Comparison of ENCODE assay signal across 3 fruit fly cellular contexts in the genomic region with DNA sequence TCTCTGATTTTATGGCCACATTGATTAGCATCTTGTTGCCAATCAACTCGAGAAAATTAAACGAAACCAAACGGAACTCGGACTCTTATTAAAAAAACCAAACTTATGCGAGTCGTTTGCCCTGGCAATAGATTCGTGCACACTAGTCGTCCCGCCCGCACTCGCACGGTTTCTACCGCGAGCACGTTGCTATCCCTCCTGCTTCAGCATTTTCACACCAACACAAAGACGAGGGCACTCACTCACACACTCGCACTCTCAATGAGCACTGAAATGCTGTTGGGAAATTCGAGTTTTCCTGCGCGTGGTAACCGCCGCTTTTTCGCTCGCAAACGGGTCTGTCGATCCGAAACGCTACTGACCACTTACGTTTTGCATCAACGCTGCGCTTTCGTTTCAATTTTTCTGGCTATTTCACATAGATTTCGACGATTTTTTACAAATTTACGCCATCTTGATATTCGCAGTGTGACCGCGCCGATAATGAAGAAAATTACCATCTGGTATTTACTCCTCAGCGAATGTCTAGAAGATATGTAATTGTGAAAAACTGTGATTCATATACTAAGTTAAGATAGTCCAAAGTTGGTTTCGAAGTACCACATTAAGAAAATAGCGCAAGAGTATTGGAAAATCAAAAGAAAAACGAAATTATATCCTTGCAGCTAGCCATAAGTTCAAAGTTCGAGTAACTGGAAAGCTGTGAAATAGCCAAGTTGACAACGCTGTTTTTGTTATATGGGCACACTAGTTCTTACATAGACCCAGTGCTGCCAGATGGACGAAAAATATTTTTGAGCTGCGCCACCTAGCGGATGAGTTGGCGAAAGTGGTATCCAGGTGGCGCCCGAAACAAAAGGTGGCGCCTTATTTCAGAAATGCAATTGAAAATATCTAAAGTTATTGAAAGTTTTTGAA.
TF ChIP-seq lines count a peak whose summit lies in the region.

TSS of gene dco (minus strand) at position 503 of the 918 bp plus-strand sequence.

TF ChIP-seq in whole organism, adult, 20 proteins besides CTCF, POLR2A, EP300 and RAD21 (continued from another document):
- peak; percentile 37 for TF ChIP-seq CG7101 (tag; optimal IDR thresholded peaks at IDR 0.05; lab: Kevin White, UChicago)

TF ChIP-seq in whole organism, embryonic, 481 proteins besides CTCF, POLR2A, EP300 and RAD21 (continued from another document and continues in another):
- TF ChIP-seq lov (optimal IDR thresholded peaks at IDR 0.05; lab: Kevin White, UChicago) (no peak), lov (GFP tag; IDR thresholded peaks at IDR 0.05; lab: Robert Waterston, UW) (peak; percentile 76; the same call in 2 of the 3 replicates), CG12659 (GFP tag; optimal IDR thresholded peaks at IDR 0.05; lab: Kevin White, UChicago) (peak; percentile 58), Neu2 (GFP tag; optimal IDR thresholded peaks at IDR 0.05; lab: Kevin White, UChicago; ENCODE audit: borderline replicate concordance) (peak; percentile 25), wdn (GFP tag; IDR thresholded peaks at IDR 0.05; lab: Robert Waterston, UW) (peak; percentile 37; the same call in 1 of the 2 replicates), aop (GFP tag; IDR thresholded peaks at IDR 0.05; lab: Robert Waterston, UW) (0 out of 2 replicates have a peak, but pooled peaks have one; percentile 13), vfl (GFP tag; optimal IDR thresholded peaks at IDR 0.05; lab: Kevin White, UChicago) (peak; percentile 5), HLHmδ (GFP tag; optimal IDR thresholded peaks at IDR 0.05; lab: Kevin White, UChicago) (peak; percentile 70), CG8290 (GFP tag; optimal IDR thresholded peaks at IDR 0.05; lab: Kevin White, UChicago) (peak; percentile 77), CG8290 (tag; optimal IDR thresholded peaks at IDR 0.05; lab: Kevin White, UChicago) (peak in 1 of 2 experiments; percentile 76), Hr78 (GFP tag; optimal IDR thresholded peaks at IDR 0.05; lab: Kevin White, UChicago) (no peak), abd-A (tag; optimal IDR thresholded peaks at IDR 0.05; lab: Kevin White, UChicago) (peak; percentile 48), pho (GFP tag; optimal IDR thresholded peaks at IDR 0.05; lab: Kevin White, UChicago) (peak; percentile 22), CG14441 (GFP tag; IDR thresholded peaks at IDR 0.05; lab: Robert Waterston, UW) (peak; percentile 85), Gsc (GFP tag; IDR thresholded peaks at IDR 0.05; lab: Robert Waterston, UW) (peak; percentile 69), Dip3 (GFP tag; optimal IDR thresholded peaks at IDR 0.05; lab: Kevin White, UChicago) (peak; percentile 50), Blimp-1 (GFP tag; optimal IDR thresholded peaks at IDR 0.05; lab: Kevin White, UChicago) (peak; percentile 59), CG12236 (GFP tag; optimal IDR thresholded peaks at IDR 0.05; lab: Kevin White, UChicago) (no peak), gro (GFP tag; optimal IDR thresholded peaks at IDR 0.05; lab: Kevin White, UChicago) (peak; percentile 63), phol (tag; optimal IDR thresholded peaks at IDR 0.05; lab: Kevin White, UChicago) (peak; percentile 99), vvl (GFP tag; IDR thresholded peaks at IDR 0.05; lab: Robert Waterston, UW) (peak; percentile 90), CG8478 (optimal IDR thresholded peaks at IDR 0.05; lab: Kevin White, UChicago) (peak; percentile 93), CG1529 (GFP tag; optimal IDR thresholded peaks at IDR 0.05; lab: Kevin White, UChicago) (no peak), CG18599 (GFP tag; optimal IDR thresholded peaks at IDR 0.05; lab: Kevin White, UChicago) (peak; percentile 56), ash1 (GFP tag; optimal IDR thresholded peaks at IDR 0.05; lab: Kevin White, UChicago) (peak; percentile 49), CG8388 (GFP tag; optimal IDR thresholded peaks at IDR 0.05; lab: Kevin White, UChicago) (no peak), Deaf1 (tag; optimal IDR thresholded peaks at IDR 0.05; lab: Kevin White, UChicago) (peak; percentile 20), Gug (GFP tag; IDR thresholded peaks at IDR 0.05; lab: Robert Waterston, UW) (peak; percentile 93), CG17568 (GFP tag; optimal IDR thresholded peaks at IDR 0.05; lab: Kevin White, UChicago) (no peak), hb (GFP tag; IDR thresholded peaks at IDR 0.05; lab: Robert Waterston, UW; ENCODE audit: partially characterized antibody) (no peak), CG10462 (GFP tag; optimal IDR thresholded peaks at IDR 0.05; lab: Kevin White, UChicago) (no peak), zfh1 (GFP tag; IDR thresholded peaks at IDR 0.05; lab: Robert Waterston, UW) (peak; percentile 89), Lhr (GFP tag; optimal IDR thresholded peaks at IDR 0.05; lab: Kevin White, UChicago) (peak; percentile 95), odd (GFP tag; optimal IDR thresholded peaks at IDR 0.05; lab: Kevin White, UChicago) (no peak), yki (optimal IDR thresholded peaks at IDR 0.05; lab: Kevin White, UChicago) (peak; percentile 13), nerfin-2 (GFP tag; IDR thresholded peaks at IDR 0.05; lab: Robert Waterston, UW; ENCODE audit: partially characterized antibody) (0 out of 2 replicates have a peak, but pooled peaks have one; percentile 27), HLH3B (GFP tag; IDR thresholded peaks at IDR 0.05; lab: Robert Waterston, UW) (peak; percentile 82), Doc3 (GFP tag; IDR thresholded peaks at IDR 0.05; lab: Robert Waterston, UW; ENCODE audit: partially characterized antibody) (no peak), CG7271 (tag; optimal IDR thresholded peaks at IDR 0.05; lab: Kevin White, UChicago) (no peak), CG4854 (GFP tag; optimal IDR thresholded peaks at IDR 0.05; lab: Kevin White, UChicago) (peak; percentile 67), CG4424 (GFP tag; optimal IDR thresholded peaks at IDR 0.05; lab: Kevin White, UChicago) (peak; percentile 82), CG13296 (GFP tag; optimal IDR thresholded peaks at IDR 0.05; lab: Kevin White, UChicago) (no peak), CG16863 (GFP tag; optimal IDR thresholded peaks at IDR 0.05; lab: Kevin White, UChicago) (peak; percentile 71), Awh (GFP tag; IDR thresholded peaks at IDR 0.05; lab: Robert Waterston, UW) (peak; percentile 65), CG3995 (GFP tag; optimal IDR thresholded peaks at IDR 0.05; lab: Kevin White, UChicago) (peak; percentile 97), CG10431 (GFP tag; optimal IDR thresholded peaks at IDR 0.05; lab: Kevin White, UChicago) (no peak), fd102C (GFP tag; optimal IDR thresholded peaks at IDR 0.05; lab: Kevin White, UChicago) (no peak), CG3407 (GFP tag; optimal IDR thresholded peaks at IDR 0.05; lab: Kevin White, UChicago) (peak; percentile 34), CrebB (tag; optimal IDR thresholded peaks at IDR 0.05; lab: Kevin White, UChicago) (no peak), crp (GFP tag; optimal IDR thresholded peaks at IDR 0.05; lab: Kevin White, UChicago) (peak in 1 of 2 experiments; percentile 14), pfk (GFP tag; optimal IDR thresholded peaks at IDR 0.05; lab: Kevin White, UChicago) (no peak), CG2116 (GFP tag; optimal IDR thresholded peaks at IDR 0.05; lab: Kevin White, UChicago) (peak; percentile 36), chm (GFP tag; IDR thresholded peaks at IDR 0.05; lab: Robert Waterston, UW) (peak; percentile 69), CG4730 (GFP tag; IDR thresholded peaks at IDR 0.05; lab: Robert Waterston, UW) (peak; percentile 76), CG9437 (GFP tag; optimal IDR thresholded peaks at IDR 0.05; lab: Kevin White, UChicago) (no peak), CG8924 (tag; optimal IDR thresholded peaks at IDR 0.05; lab: Kevin White, UChicago) (peak; percentile 59), bcd (GFP tag; optimal IDR thresholded peaks at IDR 0.05; lab: Kevin White, UChicago) (peak; percentile 81), ap (GFP tag; IDR thresholded peaks at IDR 0.05; lab: Robert Waterston, UW) (peak; percentile 31; the same call in 1 of the 2 replicates)

TF ChIP-seq in whole organism, prepupa, 60 proteins besides CTCF, POLR2A, EP300 and RAD21 (continued from another document):
- TF ChIP-seq Blimp-1 (GFP tag; optimal IDR thresholded peaks at IDR 0.05; lab: Kevin White, UChicago) (no peak), CG3919 (GFP tag; optimal IDR thresholded peaks at IDR 0.05; lab: Kevin White, UChicago) (peak; percentile 74), Hr38 (GFP tag; optimal IDR thresholded peaks at IDR 0.05; lab: Kevin White, UChicago) (no peak), spab (GFP tag; optimal IDR thresholded peaks at IDR 0.05; lab: Kevin White, UChicago) (no peak), eg (GFP tag; IDR thresholded peaks at IDR 0.05; lab: Robert Waterston, UW) (no peak; the same call in 2 of the 3 replicates), Sox102F (GFP tag; optimal IDR thresholded peaks at IDR 0.05; lab: Kevin White, UChicago) (no peak), CG16779 (tag; optimal IDR thresholded peaks at IDR 0.05; lab: Kevin White, UChicago) (no peak), ss (GFP tag; optimal IDR thresholded peaks at IDR 0.05; lab: Kevin White, UChicago) (no peak), Eip78C (GFP tag; lab: Kevin White, UChicago) (no peak), CG6163 (GFP tag; IDR thresholded peaks at IDR 0.05; lab: Robert Waterston, UW) (no peak), CG9139 (GFP tag; optimal IDR thresholded peaks at IDR 0.05; lab: Kevin White, UChicago) (no peak), Sox15 (GFP tag; optimal IDR thresholded peaks at IDR 0.05; lab: Kevin White, UChicago) (peak; percentile 4), net (GFP tag; optimal IDR thresholded peaks at IDR 0.05; lab: Kevin White, UChicago) (no peak), svp (GFP tag; lab: Kevin White, UChicago) (peak; percentile 80), topi (GFP tag; optimal IDR thresholded peaks at IDR 0.05; lab: Kevin White, UChicago) (peak; percentile 32), Met (GFP tag; optimal IDR thresholded peaks at IDR 0.05; lab: Kevin White, UChicago) (peak; percentile 46), fd85E (GFP tag; optimal IDR thresholded peaks at IDR 0.05; lab: Kevin White, UChicago) (no peak), CG10631 (GFP tag; optimal IDR thresholded peaks at IDR 0.05; lab: Kevin White, UChicago) (no peak), CG11762 (GFP tag; optimal IDR thresholded peaks at IDR 0.05; lab: Kevin White, UChicago; ENCODE audit: insufficient read depth) (no peak), OdsH (GFP tag; optimal IDR thresholded peaks at IDR 0.05; lab: Kevin White, UChicago) (no peak), Ets21C (GFP tag; optimal IDR thresholded peaks at IDR 0.05; lab: Kevin White, UChicago) (peak; percentile 14), lz (GFP tag; optimal IDR thresholded peaks at IDR 0.05; lab: Kevin White, UChicago) (peak; percentile 71), CG6276 (GFP tag; optimal IDR thresholded peaks at IDR 0.05; lab: Kevin White, UChicago) (no peak), cyc (GFP tag; optimal IDR thresholded peaks at IDR 0.05; lab: Kevin White, UChicago) (peak; percentile 92), Sox14 (GFP tag; optimal IDR thresholded peaks at IDR 0.05; lab: Kevin White, UChicago) (peak; percentile 54), CG11902 (GFP tag; optimal IDR thresholded peaks at IDR 0.05; lab: Kevin White, UChicago) (peak; percentile 60), Eip75B (GFP tag; optimal IDR thresholded peaks at IDR 0.05; lab: Kevin White, UChicago) (peak; percentile 16), CG15336 (GFP tag; IDR thresholded peaks at IDR 0.05; lab: Robert Waterston, UW) (no peak), Hr39 (GFP tag; optimal IDR thresholded peaks at IDR 0.05; lab: Kevin White, UChicago) (peak; percentile 72), CG6792 (GFP tag; optimal IDR thresholded peaks at IDR 0.05; lab: Kevin White, UChicago) (no peak), CG8119 (GFP tag; IDR thresholded peaks at IDR 0.05; lab: Robert Waterston, UW) (no peak), CG34406 (GFP tag; optimal IDR thresholded peaks at IDR 0.05; lab: Kevin White, UChicago) (no peak), fkh (GFP tag; optimal IDR thresholded peaks at IDR 0.05; lab: Kevin White, UChicago) (no peak), CG8632 (GFP tag; optimal IDR thresholded peaks at IDR 0.05; lab: Kevin White, UChicago) (no peak), Gug (GFP tag; IDR thresholded peaks at IDR 0.05; lab: Robert Waterston, UW) (no peak), CG31627 (GFP tag; optimal IDR thresholded peaks at IDR 0.05; lab: Kevin White, UChicago) (peak; percentile 81), fd59A (GFP tag; optimal IDR thresholded peaks at IDR 0.05; lab: Kevin White, UChicago) (no peak), CG32006 (GFP tag; optimal IDR thresholded peaks at IDR 0.05; lab: Kevin White, UChicago) (no peak), CG7368 (GFP tag; optimal IDR thresholded peaks at IDR 0.05; lab: Kevin White, UChicago) (no peak), CG6854 (GFP tag; optimal IDR thresholded peaks at IDR 0.05; lab: Kevin White, UChicago) (no peak), dac (GFP tag; optimal IDR thresholded peaks at IDR 0.05; lab: Kevin White, UChicago) (no peak), acj6 (GFP tag; optimal IDR thresholded peaks at IDR 0.05; lab: Kevin White, UChicago) (peak; percentile 18), CG3032 (tag; optimal IDR thresholded peaks at IDR 0.05; lab: Kevin White, UChicago) (peak; percentile 32), Eip93F (GFP tag; optimal IDR thresholded peaks at IDR 0.05; lab: Kevin White, UChicago) (no peak)
